Worm (Caenorhabditis elegans) whole organism, L4/young adult: ENCODE measurements around the gene spe-6.

Experiments
- W03F9.2 ChIP-seq: fragments of 150-350 bp; optimal IDR thresholded peaks from 2 replicates; lab custom pipeline; 2014; ENCODE audit warnings: missing biosample characterization, missing genetic modification characterization
- dao-5 ChIP-seq: sonication (generic microtip); optimal IDR thresholded peaks from 2 replicates; lab custom pipeline; 2016; ENCODE audit warnings: missing genotype, missing genetic modification characterization, moderate library complexity, missing compliant biosample characterization
- him-1 ChIP-seq: sonication (generic microtip); optimal IDR thresholded peaks from 2 replicates; lab custom pipeline; 2016; ENCODE audit warnings: missing genotype, missing genetic modification reagents, missing genetic modification characterization, missing compliant biosample characterization

Gene spe-6

DNA sequence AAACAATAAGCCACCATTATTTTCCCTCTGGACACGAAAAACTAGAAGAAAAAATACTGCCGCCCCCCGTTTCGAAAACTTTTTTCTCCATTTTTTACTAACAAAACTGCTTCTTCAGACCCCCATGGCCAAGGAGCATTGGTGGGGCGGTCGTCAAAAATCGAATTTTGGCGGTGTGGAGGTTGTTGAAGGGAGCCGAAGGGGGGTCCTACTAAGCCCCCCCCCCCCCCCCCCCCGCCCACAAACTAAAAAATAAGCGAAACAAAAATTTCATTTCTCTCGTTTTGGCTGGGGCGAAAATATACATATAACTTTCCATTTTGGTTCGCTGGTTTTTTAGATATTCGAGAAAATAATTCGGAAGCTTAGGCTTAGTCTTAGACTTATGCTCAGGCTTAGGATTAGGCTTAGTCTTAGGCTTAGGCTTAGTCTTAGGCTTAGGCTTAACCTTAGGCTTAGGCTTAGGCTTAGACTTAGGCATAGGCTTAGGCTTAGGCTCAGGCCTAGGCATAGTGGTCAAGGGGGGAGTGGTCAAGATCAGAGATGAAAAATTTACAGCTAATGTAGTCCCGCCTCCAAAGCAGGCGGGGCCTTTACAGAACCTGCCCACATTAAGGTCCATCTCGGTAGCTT, 30.5 kb upstream of the spe-6 start:
- TF ChIP-seq dao-5: no peak
- no peak for TF ChIP-seq him-1
- no peak for TF ChIP-seq W03F9.2 (tag; lab: Kevin White, UChicago)

DNA sequence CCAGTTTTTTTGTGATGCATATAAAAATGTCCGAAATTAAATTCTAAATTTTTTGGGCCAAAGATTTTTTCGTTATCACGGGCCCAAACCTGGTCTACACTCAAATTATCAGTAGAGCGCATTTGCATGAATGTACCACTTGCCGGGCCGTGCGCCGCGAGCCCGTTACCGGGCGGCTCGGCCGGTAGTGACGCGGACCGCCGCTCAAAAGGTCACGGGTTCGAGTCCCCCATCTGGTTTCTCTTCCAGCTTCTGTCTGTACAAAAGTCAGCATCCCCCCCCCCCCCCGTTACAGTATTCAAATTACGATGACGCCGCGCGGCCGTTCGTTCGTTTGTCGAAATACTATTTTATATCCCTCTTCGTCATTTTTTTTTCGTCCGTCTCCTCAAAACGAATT, 28.0 kb upstream of the spe-6 start:
- TF ChIP-seq W03F9.2 (tag; lab: Kevin White, UChicago) (no peak), dao-5 (no peak), him-1 (no peak)

DNA sequence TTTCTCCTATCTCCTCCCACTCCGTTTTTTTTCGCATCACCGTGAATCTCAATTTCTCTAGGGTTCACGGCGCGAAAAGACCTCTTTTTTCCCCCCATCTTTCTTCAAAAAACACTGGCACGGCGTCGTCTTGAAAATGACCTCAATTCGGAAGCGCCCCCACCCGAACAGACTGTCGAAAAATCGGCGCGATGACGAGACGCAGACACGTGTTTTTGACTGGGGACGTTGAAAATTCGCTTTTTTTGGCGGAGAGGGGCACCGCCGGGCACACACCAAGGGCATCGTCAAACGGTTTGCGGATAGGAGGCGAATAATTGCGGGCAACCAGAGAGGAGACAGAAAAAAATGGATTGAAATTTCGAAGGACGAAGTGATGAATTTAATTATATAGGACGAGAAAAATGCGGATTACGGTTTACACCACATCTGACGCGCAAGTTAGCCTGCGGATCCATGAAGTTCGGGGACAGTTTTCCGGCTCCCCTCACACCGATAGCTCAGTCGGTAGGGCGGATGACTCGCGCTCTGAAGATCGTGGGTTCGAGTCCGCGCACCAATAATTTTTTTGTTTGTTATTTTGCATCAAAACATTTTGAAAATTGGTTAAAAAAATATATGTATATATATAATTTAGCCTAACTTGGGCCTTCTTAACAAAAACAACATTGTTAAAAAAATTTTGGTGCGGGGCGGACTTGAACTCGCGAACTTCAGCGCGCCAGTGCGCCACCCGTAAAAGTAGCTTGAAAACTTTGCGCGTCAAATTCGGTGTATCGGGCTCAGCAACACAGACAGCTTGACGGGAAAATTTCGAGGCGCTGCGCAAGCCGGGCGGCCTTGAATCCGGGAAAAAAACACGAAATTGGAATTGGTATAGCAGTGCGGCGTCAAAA, 26.6 kb upstream of the spe-6 start:
- TF ChIP-seq W03F9.2 (tag; lab: Kevin White, UChicago): no peak

DNA sequence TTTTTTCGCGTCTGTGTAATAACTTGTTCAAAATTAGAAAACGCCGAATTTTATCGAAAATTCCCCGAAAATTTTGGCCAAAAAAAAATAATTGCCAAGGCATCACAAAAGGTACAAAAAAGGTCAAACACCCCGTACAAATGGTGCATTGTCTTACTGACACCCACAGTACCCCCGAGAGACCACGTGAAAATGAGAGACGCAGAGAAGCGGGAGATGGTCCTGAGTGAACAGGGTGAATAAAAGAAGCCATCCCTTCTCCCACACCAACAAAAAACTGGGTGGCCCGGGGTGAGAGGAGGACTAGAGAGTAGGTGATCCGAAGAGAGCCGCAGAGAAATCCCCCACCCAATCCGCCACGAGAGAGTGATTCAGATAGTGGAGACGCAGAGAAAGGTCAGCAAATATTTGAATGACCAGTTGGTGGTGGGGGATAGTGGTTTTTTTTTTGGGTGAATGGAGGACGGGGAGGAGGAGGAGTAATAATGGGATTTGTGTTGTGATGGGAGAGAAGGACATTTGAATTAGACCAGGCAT, 23.9 kb upstream of the spe-6 start:
- no peak for TF ChIP-seq W03F9.2 (tag; lab: Kevin White, UChicago)
- no peak for TF ChIP-seq him-1

DNA sequence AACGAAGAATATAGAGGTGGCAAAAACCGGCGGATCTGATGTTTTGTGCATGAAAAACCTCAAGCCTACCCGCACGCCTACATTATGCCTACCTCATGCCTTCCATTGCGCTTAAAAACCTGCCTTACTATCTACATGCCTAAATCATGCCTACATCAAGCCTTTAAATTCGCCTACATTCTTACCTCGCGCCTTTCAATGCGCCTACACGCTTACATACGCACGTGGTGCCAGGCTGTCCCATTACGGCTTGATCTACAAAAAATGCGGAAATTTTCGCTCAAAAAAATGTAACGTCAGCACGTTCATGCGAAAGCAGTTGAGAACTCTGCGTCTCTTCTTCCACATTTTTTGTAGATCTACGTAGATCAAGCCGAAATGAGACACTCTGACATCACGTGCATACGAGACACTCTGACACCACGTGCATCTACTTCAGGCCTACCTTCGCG, 21.1 kb upstream of the spe-6 start, which contains the start of gene fbxa-220:
fbxa-220 (minus strand) TSS at position 51 of the 452 bp plus-strand sequence.
- no peak for TF ChIP-seq him-1
- TF ChIP-seq dao-5: no peak
- no peak for TF ChIP-seq W03F9.2 (tag; lab: Kevin White, UChicago)

DNA sequence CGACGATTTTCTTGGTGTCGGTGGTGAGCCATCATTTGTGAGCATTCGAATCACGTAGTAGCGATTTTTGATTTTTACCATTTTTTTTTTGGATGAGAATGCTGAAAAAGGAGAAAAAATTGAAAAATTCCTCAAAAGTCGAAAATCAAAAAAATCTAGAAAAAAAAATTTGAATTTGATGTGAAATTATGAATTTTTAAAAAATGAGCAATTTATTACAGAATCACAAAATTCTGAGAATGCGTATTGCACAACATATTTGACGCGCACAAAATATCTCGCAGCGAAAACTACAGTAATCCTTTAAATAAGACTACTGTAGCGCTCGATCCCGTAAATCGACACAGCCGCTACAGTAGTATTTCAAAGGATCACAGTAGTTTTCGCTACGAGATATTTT, 18.0 kb upstream of the spe-6 start, which contains the start of gene popl-5:
popl-5 (minus strand) TSS at position 101 of the 400 bp plus-strand sequence.
- TF ChIP-seq him-1 (no peak), dao-5 (no peak), W03F9.2 (tag; lab: Kevin White, UChicago) (no peak)

DNA sequence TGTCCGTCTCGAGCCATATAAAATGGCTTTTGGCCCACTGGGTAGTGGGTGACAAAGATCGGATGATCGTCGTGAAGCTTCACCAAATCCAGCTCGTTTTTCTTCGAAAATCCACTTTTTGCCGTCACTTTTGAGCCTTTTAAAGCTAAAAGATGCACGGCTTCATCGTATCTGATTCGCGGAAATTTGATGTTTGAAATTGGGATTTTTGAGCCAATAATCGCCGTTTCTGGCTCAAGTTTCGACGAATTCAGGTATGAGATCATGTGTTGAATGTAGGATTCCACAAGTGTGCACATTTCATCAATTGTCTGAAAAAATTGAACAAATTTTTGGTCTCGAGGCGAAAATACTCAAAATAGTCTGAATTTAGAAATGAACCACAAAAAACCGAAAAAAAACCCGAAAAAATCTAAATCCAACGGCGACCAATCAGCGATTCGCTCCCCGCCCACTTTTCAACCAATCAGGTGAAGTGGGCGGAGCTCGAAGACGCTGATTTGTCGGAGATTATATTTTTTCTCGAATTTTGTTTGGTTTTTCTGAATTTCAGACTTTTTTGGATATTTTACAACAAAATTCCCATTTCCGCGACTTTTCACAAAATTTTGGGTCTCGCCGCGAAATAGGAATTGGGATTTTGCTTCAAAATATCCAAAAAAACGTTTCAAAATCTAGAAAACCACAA, 16.5 kb upstream of the spe-6 start:
- TF ChIP-seq dao-5 (no peak), him-1 (no peak), W03F9.2 (tag; lab: Kevin White, UChicago) (no peak)

DNA sequence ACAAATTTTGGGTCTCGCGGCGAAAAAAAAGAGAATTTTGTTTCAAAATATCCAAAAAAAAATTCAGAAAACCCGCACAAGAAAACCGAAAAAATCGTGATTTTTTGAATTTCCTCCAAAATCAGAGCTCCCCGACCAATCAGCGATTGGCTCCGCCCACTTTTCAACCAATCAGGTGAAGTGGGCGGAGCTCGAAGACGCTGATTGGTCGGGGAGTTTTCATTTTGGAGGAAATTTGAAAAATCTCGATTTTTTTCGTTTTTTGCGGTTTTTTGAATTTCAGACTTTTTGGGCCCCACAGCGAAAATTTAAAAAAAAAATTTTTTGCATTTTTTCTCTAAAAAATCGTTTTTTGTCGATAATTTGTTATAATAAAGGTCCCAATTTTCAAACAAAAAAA, 15.7 kb upstream of the spe-6 start:
- TF ChIP-seq him-1 (no peak), W03F9.2 (tag; lab: Kevin White, UChicago) (no peak)

DNA sequence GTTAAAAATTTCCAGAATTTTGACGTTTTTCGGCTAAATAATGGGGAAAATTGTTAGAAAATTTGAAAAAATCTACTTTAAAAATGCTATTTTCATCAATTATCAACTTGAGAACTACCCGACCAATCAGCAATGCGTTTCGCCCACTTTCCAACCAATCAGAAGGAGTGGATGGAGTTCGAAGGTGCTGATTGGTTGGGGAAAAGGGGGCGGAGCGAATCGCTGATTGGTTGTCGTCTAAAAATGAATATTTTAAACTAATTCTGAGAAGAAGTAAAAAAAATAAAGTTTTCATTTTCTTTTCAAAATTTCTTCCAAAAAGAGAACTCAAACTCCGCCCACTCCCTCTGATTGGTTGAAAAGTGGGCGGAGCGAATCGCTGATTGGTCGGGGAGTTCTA, 15.1 kb upstream of the spe-6 start:
- TF ChIP-seq W03F9.2 (tag; lab: Kevin White, UChicago): no peak
- no peak for TF ChIP-seq him-1

DNA sequence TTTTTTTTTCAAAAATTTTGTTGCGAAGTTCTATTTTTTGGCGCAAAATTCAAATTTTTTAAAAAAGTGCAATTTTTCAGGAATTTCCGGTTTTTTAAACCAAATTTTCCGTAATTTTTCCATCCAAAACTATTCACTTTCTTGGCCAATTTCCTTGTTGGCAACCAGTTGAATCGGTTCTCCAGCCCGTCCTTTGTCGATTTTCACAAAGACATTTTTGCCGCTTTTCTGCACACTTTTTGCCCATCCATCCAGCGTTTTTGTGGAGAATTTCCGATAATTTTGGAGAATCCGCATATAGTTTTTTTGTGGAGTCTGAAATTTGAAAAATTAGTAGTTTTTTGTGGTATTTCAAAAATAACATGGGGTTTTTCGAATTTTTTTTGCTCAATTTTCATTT, 12.8 kb upstream of the spe-6 start:
- no peak for TF ChIP-seq dao-5
- no peak for TF ChIP-seq W03F9.2 (tag; lab: Kevin White, UChicago)
- TF ChIP-seq him-1: no peak

DNA sequence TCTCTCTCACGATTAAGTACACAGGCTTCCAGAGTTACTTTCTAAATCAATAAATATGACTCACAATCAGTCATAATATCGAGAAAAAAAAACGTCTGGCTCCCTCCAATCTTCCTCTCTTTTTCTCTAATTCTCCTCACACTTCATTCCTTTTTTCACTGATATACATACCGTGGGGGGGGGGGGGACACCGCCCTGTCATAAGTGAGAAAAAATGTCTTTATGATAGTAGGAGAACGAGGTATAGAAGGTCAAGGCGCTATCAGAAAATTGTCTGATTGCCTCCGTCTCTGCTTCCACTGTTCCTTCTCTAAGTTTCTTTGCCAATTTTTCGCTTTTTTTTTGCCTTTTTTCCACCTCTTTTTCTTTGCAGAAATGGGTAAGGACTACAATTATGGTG, 8.8 kb upstream of the spe-6 start, which contains the start of gene Y66D12A.24:
Y66D12A.24 (plus strand) TSS at position 370 of the 400 bp plus-strand sequence.
- TF ChIP-seq him-1 (no peak), dao-5 (no peak), W03F9.2 (tag; lab: Kevin White, UChicago) (no peak)

DNA sequence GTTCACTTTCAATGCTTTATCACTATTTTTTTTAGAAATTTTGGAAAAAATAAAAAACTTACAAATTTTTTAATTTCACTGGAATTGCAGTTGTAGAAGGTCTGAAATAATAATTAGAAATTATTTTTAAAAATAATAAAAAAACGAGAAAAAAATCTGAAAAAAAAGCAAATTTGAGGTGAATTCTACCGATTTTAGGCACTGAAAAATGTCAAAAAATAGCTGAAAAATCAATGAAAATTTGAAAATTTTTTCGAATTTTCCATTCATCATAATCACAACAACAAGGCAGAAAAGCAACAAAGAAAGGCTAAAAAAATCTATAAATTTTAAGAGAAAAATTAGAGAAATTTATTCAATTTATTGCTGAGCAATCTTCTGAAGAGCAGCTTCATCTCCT, 4.6 kb upstream of the spe-6 start, which contains the start of gene nars-2:
nars-2 (minus strand) TSS at position 101 of the 400 bp plus-strand sequence.
- TF ChIP-seq W03F9.2 (tag; lab: Kevin White, UChicago): no peak
- TF ChIP-seq him-1: no peak

DNA sequence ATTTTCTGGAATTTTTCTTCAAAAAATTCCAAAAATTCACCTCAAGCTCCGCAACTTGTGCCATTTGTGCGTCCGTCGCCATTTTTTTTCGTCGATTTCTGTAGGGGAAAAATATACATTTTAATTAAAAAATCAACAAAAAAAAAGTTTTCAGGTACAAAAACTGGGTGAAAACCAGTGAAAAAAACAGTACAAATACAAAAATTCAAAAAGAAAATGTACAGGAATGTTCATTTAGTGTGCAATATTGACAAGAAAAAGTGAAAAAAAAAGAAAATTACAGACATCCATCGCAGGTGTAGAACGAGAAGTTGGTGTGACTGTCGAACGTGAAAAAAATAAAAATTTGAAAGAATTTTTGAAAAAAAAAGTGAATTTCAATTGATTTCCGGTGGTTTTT, 2.5 kb upstream of the spe-6 start, which contains the start of gene tin-10:
tin-10 (minus strand) TSS at position 101 of the 400 bp plus-strand sequence.
- TF ChIP-seq dao-5: no peak

DNA sequence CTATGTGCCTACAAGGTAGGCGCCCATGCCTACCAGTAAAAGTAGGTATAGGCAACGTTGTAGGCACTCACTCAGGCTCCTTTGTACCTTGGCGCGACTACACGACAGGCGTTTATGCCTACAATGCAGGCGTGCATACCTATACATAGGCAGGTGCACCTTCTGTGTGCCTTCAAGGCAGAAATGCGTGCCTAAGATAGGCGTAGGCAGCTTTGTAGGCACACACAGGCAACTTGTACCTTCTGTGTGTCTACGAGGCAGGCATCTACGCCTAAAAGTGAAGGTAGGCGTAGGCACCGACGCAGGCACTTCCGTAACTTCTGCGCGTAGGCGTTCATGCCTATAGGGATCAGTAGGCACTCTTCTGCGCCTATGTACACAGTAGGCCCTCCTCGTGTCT, 333 bp downstream of the spe-6 start:
- no peak for TF ChIP-seq W03F9.2 (tag; lab: Kevin White, UChicago)
- no peak for TF ChIP-seq him-1
